Worm (Caenorhabditis elegans): ENCODE measurements around the gene F18A11.5.

DNA sequence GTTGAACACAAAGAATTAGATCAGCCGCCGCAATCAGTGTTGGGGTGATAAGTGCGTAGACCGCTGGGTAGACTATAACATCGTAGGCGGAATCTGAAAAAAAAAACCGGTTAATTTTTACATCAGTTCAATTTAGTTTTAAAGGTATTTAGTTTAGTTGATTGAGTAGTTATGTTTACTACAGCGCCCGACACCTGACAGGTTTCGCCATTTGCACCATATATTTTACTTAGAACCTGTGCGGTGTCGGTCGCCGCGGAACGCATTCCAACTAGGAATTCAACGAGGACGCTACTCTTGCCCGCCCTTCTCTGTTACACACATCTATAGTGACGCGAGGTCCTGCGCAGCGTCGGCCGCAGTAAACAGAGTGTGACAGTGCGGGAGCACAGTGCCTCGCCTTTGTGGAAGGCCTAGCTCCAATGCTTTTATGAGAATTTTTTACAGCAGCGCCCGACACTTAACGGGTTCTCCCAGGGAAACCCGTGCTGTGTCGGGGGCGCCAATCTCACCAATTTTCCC lies 45.6 kb downstream of the F18A11.5 start:
- no peak for TF ChIP-seq him-1 (tag; optimal IDR thresholded peaks at IDR 0.05)
- TF ChIP-seq dao-5 (tag; optimal IDR thresholded peaks at IDR 0.05) = no peak
- TF ChIP-seq W03F9.2 (tag; optimal IDR thresholded peaks at IDR 0.05) = no peak

Measured in whole organism, L4/young adult.